Worm (Caenorhabditis elegans) whole organism, young adult: ENCODE results near the gene F14F7.4.
A peak's percentile ranks its signal among the peaks of the same experiment; 100 is the strongest.

Experiments used
- C06A6.2 ChIP-seq: fragments of 200-800 bp; sonication (Bioruptor generic); conservative IDR thresholded peaks from 2 replicates; pipeline ENCODE4 v1.3.6; 2022; ENCODE audit warnings: missing genetic modification characterization, missing compliant biosample characterization
- F22D6.2 ChIP-seq: sonication (generic microtip); optimal IDR thresholded peaks from 2 replicates; lab custom pipeline; 2016; ENCODE audit warnings: mild to moderate bottlenecking, missing genetic modification characterization, missing compliant biosample characterization
- F39B2.1 ChIP-seq: fragments of 200-800 bp; sonication (Bioruptor generic); IDR thresholded peaks from 2 replicates; pipeline ENCODE4 v1.3.6; 2022; ENCODE audit warnings: missing genetic modification reagents, missing genetic modification characterization, missing compliant biosample characterization
- F49E8.2 ChIP-seq: sonication (generic microtip); optimal IDR thresholded peaks from 3 replicates; lab custom pipeline; 2017; ENCODE audit warnings: missing genetic modification characterization, mild to moderate bottlenecking, missing compliant biosample characterization, antibody characterized with exemption, moderate library complexity; ENCODE audit not compliant: insufficient read depth
- F52B5.7 ChIP-seq: sonication (generic microtip); optimal IDR thresholded peaks from 2 replicates; lab custom pipeline; 2016; ENCODE audit warnings: mild to moderate bottlenecking, missing genetic modification characterization, missing compliant biosample characterization
- T07F8.4 ChIP-seq: sonication (generic microtip); optimal IDR thresholded peaks from 2 replicates; lab custom pipeline; 2016; ENCODE audit warnings: mild to moderate bottlenecking, missing genetic modification characterization, moderate library complexity, missing compliant biosample characterization
- Y53F4B.3 ChIP-seq: fragments of 200-800 bp; sonication (Bioruptor generic); IDR thresholded peaks from 2 replicates; pipeline ENCODE4 v1.3.6; 2022; ENCODE audit warnings: missing genetic modification reagents, missing genetic modification characterization, missing compliant biosample characterization
- Y53G8AR.9 ChIP-seq: fragments of 200-800 bp; sonication (Bioruptor generic); conservative IDR thresholded peaks from 2 replicates; pipeline ENCODE4 v1.3.6; 2022; ENCODE audit warnings: missing genetic modification reagents, missing genetic modification characterization, missing compliant biosample characterization
- Y67H2A.10 ChIP-seq: fragments of 200-800 bp; sonication (Bioruptor generic); conservative IDR thresholded peaks from 2 replicates; pipeline ENCODE4 v1.3.6; 2022; ENCODE audit warnings: missing genetic modification reagents, missing genetic modification characterization, missing compliant biosample characterization
- ZK185.1 ChIP-seq: sonication (generic microtip); optimal IDR thresholded peaks from 2 replicates; lab custom pipeline; 2016; ENCODE audit warnings: mild to moderate bottlenecking, missing genetic modification characterization, missing compliant biosample characterization; ENCODE audit not compliant: poor library complexity, severe bottlenecking
- aptf-2 ChIP-seq: fragments of 200-800 bp; sonication (Bioruptor generic); conservative IDR thresholded peaks from 2 replicates; pipeline ENCODE4 v1.3.6; 2022; ENCODE audit warnings: missing genetic modification reagents, missing genetic modification characterization, missing compliant biosample characterization
- aptf-3 ChIP-seq: fragments of 200-800 bp; sonication (Bioruptor generic); IDR thresholded peaks from 2 replicates; pipeline ENCODE4 v1.3.6; 2022; ENCODE audit warnings: missing genetic modification characterization, missing compliant biosample characterization
- athp-1 ChIP-seq: sonication (generic microtip); optimal IDR thresholded peaks from 2 replicates; lab custom pipeline; 2017; ENCODE audit warnings: mild to moderate bottlenecking, missing genetic modification characterization, missing compliant biosample characterization
- attf-6 ChIP-seq: fragments of 200-800 bp; sonication (Bioruptor generic); IDR thresholded peaks from 2 replicates; pipeline ENCODE4 v1.3.6; 2022; ENCODE audit warnings: missing genetic modification reagents, missing genetic modification characterization, missing compliant biosample characterization
- ccch-3 ChIP-seq: fragments of 200-800 bp; sonication (Bioruptor generic); optimal IDR thresholded peaks from 2 replicates; lab custom pipeline; 2018; ENCODE audit warnings: mild to moderate bottlenecking, missing genetic modification characterization, missing compliant biosample characterization
- cebp-1 ChIP-seq, 2 experiments: fragments of 200-800 bp in 1 of 2; sonication (Bioruptor generic) in 1 of 2; sonication (generic microtip) in 1 of 2; IDR thresholded peaks in 1 of 2; optimal IDR thresholded peaks in 1 of 2; 2 replicates each; pipeline versions ENCODE4 v1.3.6 to Lab custom; 2017 to 2022; ENCODE audit warnings: missing compliant biosample characterization in 2 of 2, missing genetic modification characterization in 2 of 2, mild to moderate bottlenecking in 1 of 2, missing genetic modification reagents in 1 of 2, moderate library complexity in 1 of 2
- ceh-27 ChIP-seq: fragments of 200-800 bp; sonication (Bioruptor generic); optimal IDR thresholded peaks from 2 replicates; lab custom pipeline; 2018; ENCODE audit warnings: mild to moderate bottlenecking, missing genetic modification characterization, moderate library complexity, missing compliant biosample characterization
- ceh-40 ChIP-seq: fragments of 200-800 bp; sonication (Bioruptor generic); IDR thresholded peaks from 2 replicates; pipeline ENCODE4 v1.3.6; 2022; ENCODE audit warnings: missing genetic modification characterization, missing compliant biosample characterization
- ceh-58 ChIP-seq: fragments of 200-800 bp; sonication (Bioruptor generic); IDR thresholded peaks from 2 replicates; pipeline ENCODE4 v1.3.6; 2022; ENCODE audit warnings: missing genetic modification characterization, missing compliant biosample characterization
- ceh-91 ChIP-seq: fragments of 200-800 bp; sonication (Bioruptor generic); IDR thresholded peaks from 2 replicates; pipeline ENCODE4 v1.3.6; 2022; ENCODE audit warnings: missing genetic modification reagents, missing genetic modification characterization, missing compliant biosample characterization
- efl-1 ChIP-seq: fragments of 150-350 bp; optimal IDR thresholded peaks from 2 replicates; lab custom pipeline; 2014; ENCODE audit warnings: missing biosample characterization, missing genetic modification reagents, missing genetic modification characterization
- egrh-3 ChIP-seq: fragments of 200-800 bp; sonication (Bioruptor generic); IDR thresholded peaks from 2 replicates; pipeline ENCODE4 v1.3.6; 2022; ENCODE audit warnings: missing genetic modification reagents, missing genetic modification characterization, missing compliant biosample characterization
- ets-4 ChIP-seq: fragments of 200-800 bp; sonication (Bioruptor generic); optimal IDR thresholded peaks from 2 replicates; lab custom pipeline; 2018; ENCODE audit warnings: mild to moderate bottlenecking, missing genetic modification characterization, missing compliant biosample characterization
- him-1 ChIP-seq: sonication (generic microtip); optimal IDR thresholded peaks from 2 replicates; lab custom pipeline; 2016; ENCODE audit warnings: missing genotype, missing genetic modification reagents, missing genetic modification characterization, missing compliant biosample characterization
- hlh-12 ChIP-seq: sonication (generic microtip); optimal IDR thresholded peaks from 2 replicates; lab custom pipeline; 2016; ENCODE audit warnings: missing genetic modification characterization, missing compliant biosample characterization
- hmg-20 ChIP-seq: fragments of 200-800 bp; sonication (Bioruptor generic); IDR thresholded peaks from 2 replicates; pipeline ENCODE4 v1.3.6; 2022; ENCODE audit warnings: missing genetic modification reagents, missing genetic modification characterization, missing compliant biosample characterization
- hrde-1 ChIP-seq: sonication (generic microtip); optimal IDR thresholded peaks from 2 replicates; lab custom pipeline; 2016; ENCODE audit warnings: missing genetic modification characterization, mild to moderate bottlenecking, missing compliant biosample characterization, moderate library complexity, missing genotype, missing genetic modification reagents, borderline replicate concordance
- lag-1 ChIP-seq: fragments of 200-800 bp; sonication (Bioruptor generic); IDR thresholded peaks from 2 replicates; pipeline ENCODE4 v1.3.6; 2022; ENCODE audit warnings: missing genetic modification reagents, missing genetic modification characterization, missing compliant biosample characterization
- lin-40 ChIP-seq: sonication (generic microtip); optimal IDR thresholded peaks from 2 replicates; lab custom pipeline; 2016; ENCODE audit warnings: missing genetic modification characterization, mild to moderate bottlenecking, missing compliant biosample characterization, missing genotype, missing genetic modification reagents
- lin-54 ChIP-seq: fragments of 200-800 bp; sonication (Bioruptor generic); optimal IDR thresholded peaks from 2 replicates; lab custom pipeline; 2018; ENCODE audit warnings: mild to moderate bottlenecking, missing genetic modification characterization, missing compliant biosample characterization
- madf-3 ChIP-seq: fragments of 200-800 bp; sonication (Bioruptor generic); IDR thresholded peaks from 2 replicates; pipeline ENCODE4 v1.3.6; 2022; ENCODE audit warnings: missing genetic modification reagents, missing genetic modification characterization, missing compliant biosample characterization
- madf-6 ChIP-seq: fragments of 200-800 bp; sonication (Bioruptor generic); IDR thresholded peaks from 2 replicates; pipeline ENCODE4 v1.3.6; 2022; ENCODE audit warnings: missing genetic modification reagents, missing genetic modification characterization, missing compliant biosample characterization
- madf-8 ChIP-seq: fragments of 200-800 bp; sonication (Bioruptor generic); conservative IDR thresholded peaks from 2 replicates; pipeline ENCODE4 v1.3.6; 2022; ENCODE audit warnings: missing genetic modification reagents, missing genetic modification characterization, missing compliant biosample characterization
- nhr-120 ChIP-seq: fragments of 200-800 bp; sonication (Bioruptor generic); IDR thresholded peaks from 2 replicates; pipeline ENCODE4 v1.3.6; 2022; ENCODE audit warnings: missing genetic modification characterization, missing compliant biosample characterization
- nhr-27 ChIP-seq: fragments of 200-800 bp; sonication (Bioruptor generic); optimal IDR thresholded peaks from 2 replicates; lab custom pipeline; 2018; ENCODE audit warnings: mild to moderate bottlenecking, missing genetic modification characterization, moderate library complexity, missing compliant biosample characterization
- pha-4 ChIP-seq: fragments of 150-350 bp; sonication (generic microtip); optimal IDR thresholded peaks from 2 replicates; lab custom pipeline; 2014; ENCODE audit warnings: missing biosample characterization, missing genetic modification reagents, missing genetic modification characterization
- repo-1 ChIP-seq: sonication (generic microtip); optimal IDR thresholded peaks from 2 replicates; lab custom pipeline; 2017; ENCODE audit warnings: mild to moderate bottlenecking, missing genetic modification characterization, missing compliant biosample characterization
- rpc-1 ChIP-seq, 2 experiments: fragments of 150-350 bp in 1 of 2; sonication (generic microtip) in 1 of 2; optimal IDR thresholded peaks; 2 replicates each; lab custom pipeline; 2014 to 2018; ENCODE audit warnings: missing biosample characterization in 1 of 2, missing genetic modification characterization in 1 of 2, missing genetic modification reagents in 1 of 2, missing genotype in 1 of 2
- sea-2 ChIP-seq: fragments of 200-800 bp; sonication (Bioruptor generic); IDR thresholded peaks from 2 replicates; pipeline ENCODE4 v1.3.6; 2022; ENCODE audit warnings: missing genetic modification characterization, missing compliant biosample characterization
- tlf-1 ChIP-seq: fragments of 200-800 bp; sonication (Bioruptor generic); optimal IDR thresholded peaks from 2 replicates; lab custom pipeline; 2018; ENCODE audit warnings: mild to moderate bottlenecking, missing genetic modification characterization, missing compliant biosample characterization
- zfh-2 ChIP-seq: fragments of 200-800 bp; sonication (Bioruptor generic); conservative IDR thresholded peaks from 2 replicates; pipeline ENCODE4 v1.3.6; 2022; ENCODE audit warnings: missing genetic modification reagents, missing genetic modification characterization, missing compliant biosample characterization
- zim-3 ChIP-seq: sonication (generic microtip); optimal IDR thresholded peaks from 2 replicates; lab custom pipeline; 2017; ENCODE audit warnings: mild to moderate bottlenecking, missing genetic modification characterization, moderate library complexity, missing compliant biosample characterization
- ztf-25 ChIP-seq: fragments of 200-800 bp; sonication (Bioruptor generic); IDR thresholded peaks from 2 replicates; pipeline ENCODE4 v1.3.6; 2022; ENCODE audit warnings: missing genetic modification reagents, missing genetic modification characterization, missing compliant biosample characterization
- ztf-26 ChIP-seq: sonication (generic microtip); optimal IDR thresholded peaks from 2 replicates; lab custom pipeline; 2017; ENCODE audit warnings: missing genetic modification characterization, missing compliant biosample characterization

Gene F14F7.4

DNA sequence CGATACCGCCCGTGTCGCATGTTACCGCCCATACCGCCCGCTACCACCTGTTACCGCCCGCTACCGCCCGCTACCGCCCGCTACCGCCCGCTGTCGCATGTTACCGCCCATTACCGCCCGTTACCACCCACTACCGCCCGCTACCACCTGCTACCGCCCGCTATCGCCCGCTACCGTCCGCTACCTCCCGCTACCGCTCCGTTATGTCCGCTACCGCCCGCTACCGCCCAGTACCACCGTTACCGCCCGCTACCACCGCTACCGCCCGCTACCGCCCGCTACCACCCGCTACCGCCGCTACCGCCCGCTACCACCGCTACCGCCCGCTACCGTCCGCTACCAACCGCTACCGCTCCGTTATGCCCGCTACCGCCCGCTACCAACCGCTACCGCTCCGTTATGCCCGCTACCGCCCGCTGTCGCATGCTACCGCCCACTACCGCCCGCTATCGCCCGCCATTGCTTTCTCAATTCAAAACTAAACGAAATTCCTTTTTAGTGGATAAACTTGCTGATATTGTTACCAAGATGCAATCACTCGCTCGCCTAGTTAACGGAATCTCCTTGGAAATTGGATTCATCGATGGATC is 3.0 kb upstream of the F14F7.4 start (continued):
- TF ChIP-seq Y67H2A.10 (0 out of 2 replicates have a peak, but pooled peaks have one; percentile 6), Y53G8AR.9 (GFP tag; lab: Robert Waterston, UW) (no peak), cebp-1 (GFP tag; IDR thresholded peaks at IDR 0.05; lab: Robert Waterston, UW) (no peak), cebp-1 (tag; optimal IDR thresholded peaks at IDR 0.05; lab: Kevin White, UChicago) (no peak), ztf-25 (GFP tag; lab: Robert Waterston, UW) (0 out of 2 replicates have a peak, but pooled peaks have one; percentile 12), ZK185.1 (tag; lab: Kevin White, UChicago) (no peak), F49E8.2 (no peak), T07F8.4 (no peak), him-1 (tag; lab: Kevin White, UChicago) (no peak), pha-4 (tag; lab: Kevin White, UChicago) (no peak), ceh-40 (GFP tag; lab: Robert Waterston, UW) (no peak), F52B5.7 (tag; lab: Kevin White, UChicago) (peak; percentile 49), aptf-3 (no peak), madf-3 (GFP tag; lab: Robert Waterston, UW) (0 out of 2 replicates have a peak, but pooled peaks have one; percentile 37), lag-1 (GFP tag; lab: Robert Waterston, UW) (no peak), aptf-2 (GFP tag; lab: Robert Waterston, UW) (peak; percentile 11; the same call in 1 of the 2 replicates), ceh-58 (GFP tag; lab: Robert Waterston, UW) (peak; percentile 71; the same call in 1 of the 2 replicates), hrde-1 (tag; lab: Kevin White, UChicago) (no peak), zfh-2 (GFP tag; lab: Robert Waterston, UW) (peak; percentile 91), efl-1 (GFP tag; lab: Kevin White, UChicago) (no peak), tlf-1 (no peak), madf-6 (GFP tag; lab: Robert Waterston, UW) (no peak), Y53F4B.3 (GFP tag; lab: Robert Waterston, UW) (no peak), ceh-27 (no peak), C06A6.2 (GFP tag; lab: Robert Waterston, UW) (no peak), athp-1 (tag; lab: Kevin White, UChicago) (no peak), nhr-27 (tag; lab: Kevin White, UChicago) (no peak), nhr-120 (GFP tag; lab: Robert Waterston, UW) (0 out of 2 replicates have a peak, but pooled peaks have one; percentile 39), repo-1 (tag; lab: Kevin White, UChicago) (no peak), zim-3 (tag; lab: Kevin White, UChicago) (no peak), F39B2.1 (GFP tag; lab: Robert Waterston, UW) (no peak), ets-4 (GFP tag; lab: Kevin White, UChicago) (peak; percentile 35), rpc-1 (optimal IDR thresholded peaks at IDR 0.05; lab: Kevin White, UChicago) (no peak), rpc-1 (tag; optimal IDR thresholded peaks at IDR 0.05; lab: Kevin White, UChicago) (no peak), ztf-26 (tag; lab: Kevin White, UChicago) (no peak), lin-40 (tag; lab: Kevin White, UChicago) (no peak), sea-2 (GFP tag; lab: Robert Waterston, UW) (no peak), attf-6 (GFP tag; lab: Robert Waterston, UW) (no peak), ceh-91 (GFP tag; lab: Robert Waterston, UW) (0 out of 2 replicates have a peak, but pooled peaks have one; percentile 15), lin-54 (GFP tag; lab: Kevin White, UChicago) (no peak), hlh-12 (tag; lab: Kevin White, UChicago) (no peak), hmg-20 (GFP tag; lab: Robert Waterston, UW) (no peak), ccch-3 (GFP tag; lab: Kevin White, UChicago) (no peak), egrh-3 (peak; percentile 97), F22D6.2 (tag; lab: Kevin White, UChicago) (no peak), madf-8 (GFP tag; lab: Robert Waterston, UW) (no peak)
